Fruit fly (Drosophila melanogaster) whole organism: ENCODE results near the gene Noa36.

Source experiments
- CG8478 ChIP-seq: fragments of >200 bp; optimal IDR thresholded peaks from 2 replicates; lab custom pipeline; 2018; ENCODE audit warnings: inconsistent platforms
- Dll ChIP-seq: fragments of >200 bp; optimal IDR thresholded peaks from 2 replicates; lab custom pipeline; 2017
- EcR ChIP-seq, 2 experiments: fragments of >200 bp; optimal IDR thresholded peaks; 2 replicates each; lab custom pipeline; 2017; ENCODE audit warnings: missing biosample characterization in 2 of 2, missing genetic modification characterization in 2 of 2, missing genetic modification reagents in 2 of 2
- pan ChIP-seq: fragments of >200 bp; optimal IDR thresholded peaks from 2 replicates; lab custom pipeline; 2017
- psq ChIP-seq: fragments of >200 bp; optimal IDR thresholded peaks from 2 replicates; lab custom pipeline; 2017
- usp ChIP-seq: fragments of >200 bp; optimal IDR thresholded peaks from 2 replicates; lab custom pipeline; 2017; ENCODE audit warnings: missing biosample characterization, missing genetic modification characterization, mixed read lengths

Noa36 gene

DNA sequence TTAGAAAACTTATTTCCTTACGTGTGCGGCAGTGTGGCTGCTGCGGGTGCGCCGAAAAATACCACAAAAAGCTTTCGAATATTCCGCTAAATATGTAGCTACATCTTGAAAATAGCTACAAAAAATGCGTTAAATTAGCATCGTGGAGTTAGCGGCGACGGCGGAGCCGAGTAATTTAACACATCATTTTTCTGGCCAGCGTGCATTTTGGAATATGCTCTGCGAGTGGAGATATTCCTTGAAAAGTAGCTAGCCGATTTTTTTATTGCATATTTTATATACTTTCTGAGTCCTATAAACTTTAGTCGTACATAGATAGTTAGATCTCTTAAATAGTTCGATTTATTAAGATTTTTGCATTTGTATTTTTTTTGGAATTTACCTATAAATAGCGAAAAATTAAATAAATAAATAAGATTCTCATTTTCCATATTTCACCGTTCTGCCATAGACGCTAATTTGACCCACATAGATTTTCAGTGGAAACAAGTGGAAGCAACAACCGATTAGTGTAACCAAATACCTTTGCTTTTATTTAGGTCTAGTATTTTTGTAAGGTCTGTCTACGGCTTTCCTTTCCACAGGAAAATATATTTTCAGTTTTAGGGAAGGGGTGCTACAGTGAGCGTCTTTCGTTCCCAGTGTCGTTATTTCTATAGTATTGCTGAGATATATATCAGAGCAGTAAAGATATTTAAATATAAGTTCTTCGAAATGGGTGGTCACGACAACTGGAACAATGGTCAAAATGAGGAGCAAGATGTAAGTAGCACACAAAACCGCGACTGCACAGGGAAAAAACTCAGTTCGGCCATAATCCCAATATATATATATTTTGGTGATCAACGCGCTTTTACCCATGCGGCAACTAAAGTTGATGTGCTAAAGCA, at the start of gene Noa36, which contains the start of gene Hrb98DE:
Gene Noa36, minus strand, starts transcription at position 51 of the 890 bp plus-strand sequence.
Gene Hrb98DE, plus strand, starts transcription at position 597 of the 890 bp plus-strand sequence.
- TF ChIP-seq EcR (GFP tag; optimal IDR thresholded peaks at IDR 0.05; lab: Kevin White, UChicago) (no peak), Dll (lab: Kevin White, UChicago) (no peak), pan (lab: Kevin White, UChicago) (no peak), usp (GFP tag; lab: Kevin White, UChicago) (no peak), psq (lab: Kevin White, UChicago) (no peak), CG8478 (no peak)

dm6 chr3R:28642791-28643190, 43.7 kb upstream of the Noa36 start, which contains the start of gene CG14062:
Gene CG14062 (minus strand): TSS chr3R:28642891.
- TF ChIP-seq psq (lab: Kevin White, UChicago) (no peak), EcR (GFP tag; optimal IDR thresholded peaks at IDR 0.05; lab: Kevin White, UChicago) (no peak), usp (GFP tag; lab: Kevin White, UChicago) (no peak), Dll (lab: Kevin White, UChicago) (no peak), pan (lab: Kevin White, UChicago) (no peak)

DNA sequence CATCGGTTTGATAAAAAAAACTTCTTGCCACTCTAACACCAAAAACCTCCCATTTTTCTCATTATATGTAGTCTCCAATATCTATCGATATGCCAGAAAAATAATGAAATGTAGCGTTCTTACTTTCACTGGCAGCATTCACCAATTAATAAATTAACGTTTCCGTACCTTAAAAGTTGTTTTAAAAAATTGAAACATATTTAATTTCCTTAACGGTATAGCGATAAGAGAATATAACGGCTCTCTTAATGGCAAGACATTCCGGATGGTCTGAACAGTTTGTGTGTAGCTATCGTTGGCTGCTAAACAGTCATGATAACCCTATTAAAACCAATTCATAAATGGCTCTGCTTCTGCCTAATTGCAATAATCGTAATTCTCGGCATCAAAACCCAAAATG, 37.0 kb upstream of the Noa36 start, which contains the start of gene CG9988:
Gene CG9988, plus strand, starts transcription at position 301 of the 400 bp plus-strand sequence.
- no peak for TF ChIP-seq EcR (GFP tag; optimal IDR thresholded peaks at IDR 0.05; lab: Kevin White, UChicago)
- TF ChIP-seq usp (GFP tag; lab: Kevin White, UChicago), result no peak
- TF ChIP-seq psq (lab: Kevin White, UChicago), result no peak
- no peak for TF ChIP-seq Dll (lab: Kevin White, UChicago)
- TF ChIP-seq pan (lab: Kevin White, UChicago), result no peak
- TF ChIP-seq CG8478, result no peak

DNA sequence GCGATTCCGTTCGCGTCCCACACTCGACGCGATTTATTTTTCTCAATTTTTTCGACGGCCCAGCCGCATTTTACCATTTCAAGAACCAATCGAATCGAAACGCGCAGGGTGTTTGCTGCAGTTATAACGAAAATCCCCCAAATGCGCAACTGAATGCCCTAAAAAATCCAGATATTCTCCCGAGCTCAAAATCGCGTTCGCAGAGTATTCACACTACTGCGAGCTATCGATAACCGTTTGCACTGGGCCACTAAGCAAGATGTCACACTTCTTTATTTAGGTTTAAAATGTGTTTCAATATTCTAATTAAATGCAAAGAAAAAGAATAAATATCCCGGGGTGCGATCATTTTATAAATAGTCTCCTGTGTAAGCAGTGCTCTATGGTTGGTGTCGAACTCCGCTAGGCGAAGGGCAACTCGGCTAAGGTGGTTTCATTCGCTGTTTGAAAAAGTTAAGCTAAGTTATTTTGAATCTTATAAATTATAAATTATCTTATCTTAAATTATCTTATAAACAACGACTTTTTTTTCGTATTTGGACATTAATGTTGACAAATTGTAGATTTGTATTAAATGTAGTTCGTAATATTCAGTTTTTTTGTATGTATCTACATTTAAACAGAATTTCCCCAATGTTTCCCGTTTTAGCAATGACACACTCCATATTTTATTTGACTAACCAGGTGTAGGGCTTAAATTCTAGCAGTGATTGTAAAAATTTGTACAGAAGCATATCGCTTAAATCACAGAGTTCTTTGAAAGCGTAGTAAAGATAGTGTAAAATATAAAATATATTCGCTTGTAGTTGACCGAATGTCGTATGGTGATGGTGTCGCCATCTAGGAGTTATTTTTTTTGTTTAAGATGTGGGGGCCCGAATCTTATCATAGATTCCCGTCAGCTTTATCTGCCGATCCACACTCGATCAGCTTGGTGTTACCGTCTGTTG, 36.2 kb upstream of the Noa36 start, which contains the start of gene CG10011:
Gene CG10011, minus strand, starts transcription at position 119 of the 950 bp plus-strand sequence.
- no peak for TF ChIP-seq psq (lab: Kevin White, UChicago)
- no peak for TF ChIP-seq usp (GFP tag; lab: Kevin White, UChicago)
- peak; percentile 10 for TF ChIP-seq CG8478

DNA sequence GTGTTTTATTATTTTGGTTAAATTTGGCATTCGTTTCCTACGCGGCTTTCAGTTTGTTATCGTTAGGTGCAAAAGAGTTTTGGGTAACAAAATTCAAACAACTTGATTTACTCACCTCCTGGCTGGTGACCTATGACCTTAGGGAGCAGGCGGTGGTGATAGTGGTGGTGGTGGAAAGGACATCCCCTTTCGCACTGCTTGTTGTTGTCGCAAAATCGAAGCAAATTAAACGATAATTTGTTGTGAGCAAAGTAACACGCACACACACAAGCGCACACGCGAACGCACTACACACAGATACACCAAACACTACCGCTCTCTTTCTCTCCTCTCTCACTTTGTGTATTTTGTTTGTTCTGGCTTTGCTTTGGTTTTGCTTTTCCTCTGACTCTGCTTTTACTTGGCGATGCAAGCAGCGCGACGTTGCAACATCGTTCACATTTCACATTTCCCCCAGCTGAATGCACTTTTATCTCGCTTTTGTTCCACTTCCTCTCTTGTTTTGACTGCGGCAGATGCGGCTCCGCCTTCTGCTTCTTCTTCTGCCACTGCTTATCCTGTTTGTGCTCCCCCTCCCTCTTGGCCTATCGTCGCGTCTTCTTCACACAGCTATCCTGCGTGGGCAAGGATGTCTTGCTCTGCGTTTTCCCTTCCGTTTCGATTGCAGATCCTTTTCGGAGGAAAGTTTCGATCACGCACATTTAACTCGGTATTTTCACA, 35.3 kb upstream of the Noa36 start:
- TF ChIP-seq Dll (lab: Kevin White, UChicago) (peak; percentile 25), usp (GFP tag; lab: Kevin White, UChicago) (no peak)

- TF ChIP-seq usp (GFP tag; lab: Kevin White, UChicago), result no peak
- TF ChIP-seq pan (lab: Kevin White, UChicago), result no peak
- TF ChIP-seq psq (lab: Kevin White, UChicago), result no peak
- TF ChIP-seq Dll (lab: Kevin White, UChicago), result no peak
These were observed 34.7 kb upstream of the Noa36 start for dm6 chr3R:28633746-28634145.

DNA sequence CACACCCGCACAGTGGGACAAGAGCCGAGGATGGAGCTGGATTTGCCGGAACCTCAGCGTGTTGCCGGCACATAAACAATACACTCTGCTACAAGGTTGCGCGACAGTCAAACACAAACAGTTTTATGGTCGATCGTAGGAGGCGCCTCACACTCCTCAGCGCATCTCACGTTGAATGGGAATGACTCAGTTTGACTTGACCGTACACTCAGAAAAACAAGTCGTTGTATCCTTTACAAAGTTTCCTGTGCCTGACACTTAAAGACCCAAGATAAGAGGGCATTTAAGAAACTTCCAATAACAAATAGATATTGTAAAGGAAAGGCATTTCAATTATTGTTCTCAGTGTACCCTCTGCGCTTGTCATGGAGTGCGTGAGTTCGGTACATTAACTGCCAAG, 32.7 kb upstream of the Noa36 start:
- TF ChIP-seq CG8478, result no peak
- no peak for TF ChIP-seq psq (lab: Kevin White, UChicago)
- no peak for TF ChIP-seq usp (GFP tag; lab: Kevin White, UChicago)
- TF ChIP-seq pan (lab: Kevin White, UChicago), result no peak
- TF ChIP-seq Dll (lab: Kevin White, UChicago), result no peak
- TF ChIP-seq EcR (GFP tag; optimal IDR thresholded peaks at IDR 0.05; lab: Kevin White, UChicago), result no peak

- TF ChIP-seq pan (lab: Kevin White, UChicago), result no peak
- no peak for TF ChIP-seq psq (lab: Kevin White, UChicago)
- no peak for TF ChIP-seq CG8478
- TF ChIP-seq EcR (GFP tag; optimal IDR thresholded peaks at IDR 0.05; lab: Kevin White, UChicago), result no peak
- no peak for TF ChIP-seq Dll (lab: Kevin White, UChicago)
- no peak for TF ChIP-seq usp (GFP tag; lab: Kevin White, UChicago)
These were observed 31.8 kb upstream of the Noa36 start for dm6 chr3R:28630861-28631260.

dm6 chr3R:28630092-28630491, 31.0 kb upstream of the Noa36 start:
- TF ChIP-seq Dll (lab: Kevin White, UChicago) (no peak), pan (lab: Kevin White, UChicago) (no peak), psq (lab: Kevin White, UChicago) (no peak), usp (GFP tag; lab: Kevin White, UChicago) (no peak), EcR (GFP tag; optimal IDR thresholded peaks at IDR 0.05; lab: Kevin White, UChicago) (no peak), CG8478 (no peak)

DNA sequence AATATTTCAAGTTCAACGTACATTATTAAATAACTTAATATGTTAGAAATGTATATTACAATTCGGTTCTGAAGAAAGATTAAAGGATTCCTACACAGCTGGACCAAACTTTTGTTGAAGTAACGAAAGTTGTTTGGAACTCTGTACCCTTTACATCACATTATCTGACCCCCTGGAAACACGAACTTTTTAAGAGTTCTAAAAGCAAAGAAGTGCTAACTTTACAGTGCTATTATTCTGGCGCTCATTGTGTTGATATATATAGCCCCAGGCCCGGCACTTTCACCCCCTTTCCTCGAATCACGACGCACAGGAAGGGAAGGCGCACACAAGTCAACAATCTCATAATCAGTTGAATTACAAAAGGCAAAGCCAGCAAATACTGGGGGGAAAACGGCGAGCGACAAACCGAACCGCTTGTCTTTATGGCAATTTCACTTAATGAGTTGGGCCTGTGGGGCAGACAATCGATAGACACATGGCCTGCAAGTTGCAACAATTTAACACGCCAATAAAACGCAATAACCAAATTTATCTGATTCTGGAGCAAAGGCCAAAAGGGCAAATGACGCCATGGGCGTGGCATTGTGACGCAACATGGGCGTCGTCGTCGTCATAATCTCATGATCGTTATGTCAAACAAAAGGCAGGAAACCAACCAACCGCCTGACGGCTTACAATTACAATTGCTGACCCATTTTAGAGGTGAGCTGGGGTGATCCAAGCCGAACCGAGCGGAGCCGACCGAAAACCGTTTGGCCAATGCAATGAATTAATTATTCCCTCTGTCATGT, 30.3 kb upstream of the Noa36 start:
- TF ChIP-seq EcR (GFP tag; optimal IDR thresholded peaks at IDR 0.05; lab: Kevin White, UChicago) (peak in 1 of 2 experiments; percentile 77), pan (lab: Kevin White, UChicago) (no peak)
